Worm (Caenorhabditis elegans): Measurements from ENCODE around the gene knl-3.

- TF ChIP-seq egl-5 (tag; optimal IDR thresholded peaks at IDR 0.05) (no peak), elt-3 (tag; optimal IDR thresholded peaks at IDR 0.05) (no peak), unc-62 (GFP tag; optimal IDR thresholded peaks at IDR 0.05) (no peak), nhr-43 (tag; optimal IDR thresholded peaks at IDR 0.05; ENCODE audit: poor library complexity, severe bottlenecking) (no peak)
These were observed 5.8 kb downstream of the knl-3 start for ce11 chrV:1874827-1875226.

Data from whole organism, L3 larva.